Fruit fly (Drosophila melanogaster) whole organism, prepupa: ENCODE data around the gene CYLD.

Source experiments
- Blimp-1 ChIP-seq: fragments of 200-800 bp; sonication (Bioruptor generic); optimal IDR thresholded peaks from 3 replicates; lab custom pipeline; 2017; ENCODE audit warnings: missing biosample characterization, missing genetic modification characterization, mild to moderate bottlenecking, moderate library complexity, missing genetic modification reagents
- CG10631 ChIP-seq: fragments of 200-800 bp; sonication (Bioruptor generic); optimal IDR thresholded peaks from 2 replicates; lab custom pipeline; 2016; ENCODE audit warnings: missing biosample characterization, missing genetic modification characterization
- CG10669 ChIP-seq: fragments of 200-800 bp; sonication (Bioruptor generic); optimal IDR thresholded peaks from 3 replicates; lab custom pipeline; 2018; ENCODE audit warnings: missing biosample characterization, mild to moderate bottlenecking, missing genetic modification characterization, moderate library complexity
- CG11294 ChIP-seq: fragments of 200-800 bp; sonication (Bioruptor generic); IDR thresholded peaks from 2 replicates; pipeline ENCODE4 v1.3.6; 2022; ENCODE audit warnings: missing biosample characterization, missing genetic modification characterization
- CG11762 ChIP-seq: fragments of 200-800 bp; sonication (Bioruptor generic); optimal IDR thresholded peaks from 3 replicates; lab custom pipeline; 2016; ENCODE audit warnings: missing biosample characterization, missing genetic modification characterization; ENCODE audit not compliant: insufficient read depth
- CG11902 ChIP-seq: fragments of 200-800 bp; sonication (Bioruptor generic); optimal IDR thresholded peaks from 3 replicates; lab custom pipeline; 2016; ENCODE audit warnings: missing biosample characterization, missing genetic modification characterization
- CG15336 ChIP-seq: fragments of 200-800 bp; sonication (Bioruptor generic); IDR thresholded peaks from 2 replicates; pipeline ENCODE4 v1.3.6; 2022; ENCODE audit warnings: missing biosample characterization, missing genetic modification characterization
- CG1621 ChIP-seq: fragments of 200-800 bp; sonication (Bioruptor generic); optimal IDR thresholded peaks from 3 replicates; lab custom pipeline; 2018; ENCODE audit warnings: missing biosample characterization, mild to moderate bottlenecking, missing genetic modification characterization
- CG16779 ChIP-seq: fragments of 200-800 bp; sonication (Bioruptor generic); optimal IDR thresholded peaks from 3 replicates; lab custom pipeline; 2017; ENCODE audit warnings: missing biosample characterization, mild to moderate bottlenecking, missing genetic modification characterization
- CG3032 ChIP-seq: fragments of 200-800 bp; optimal IDR thresholded peaks from 2 replicates; lab custom pipeline; 2019; ENCODE audit warnings: missing biosample characterization, mild to moderate bottlenecking, missing genetic modification characterization, moderate library complexity
- CG31627 ChIP-seq: fragments of 200-800 bp; sonication (Bioruptor generic); optimal IDR thresholded peaks from 3 replicates; lab custom pipeline; 2016; ENCODE audit warnings: missing biosample characterization, missing genetic modification characterization
- CG32006 ChIP-seq: fragments of 200-800 bp; sonication (Bioruptor generic); optimal IDR thresholded peaks from 3 replicates; lab custom pipeline; 2017; ENCODE audit warnings: missing biosample characterization, mild to moderate bottlenecking, missing genetic modification characterization
- CG34406 ChIP-seq: fragments of 200-800 bp; sonication (Bioruptor generic); optimal IDR thresholded peaks from 3 replicates; lab custom pipeline; 2016; ENCODE audit warnings: missing biosample characterization, missing genetic modification characterization
- CG3919 ChIP-seq: fragments of 200-800 bp; sonication (Bioruptor generic); optimal IDR thresholded peaks from 3 replicates; lab custom pipeline; 2016; ENCODE audit warnings: missing biosample characterization, missing genetic modification characterization
- CG4318 ChIP-seq: fragments of 200-800 bp; sonication (Bioruptor generic); optimal IDR thresholded peaks from 3 replicates; lab custom pipeline; 2017; ENCODE audit warnings: missing biosample characterization, mild to moderate bottlenecking, missing genetic modification characterization
- CG6163 ChIP-seq: fragments of 200-800 bp; sonication (Bioruptor generic); IDR thresholded peaks from 3 replicates; pipeline ENCODE4 v1.3.6; 2022; ENCODE audit warnings: missing biosample characterization, missing genetic modification characterization
- CG6276 ChIP-seq: fragments of 200-800 bp; sonication (Bioruptor generic); optimal IDR thresholded peaks from 2 replicates; lab custom pipeline; 2017; ENCODE audit warnings: missing biosample characterization, mild to moderate bottlenecking, missing genetic modification characterization
- CG6854 ChIP-seq: fragments of 200-800 bp; sonication (Bioruptor generic); optimal IDR thresholded peaks from 2 replicates; lab custom pipeline; 2017; ENCODE audit warnings: missing biosample characterization, mild to moderate bottlenecking, missing genetic modification characterization
- CG7368 ChIP-seq: fragments of 200-800 bp; sonication (Bioruptor generic); optimal IDR thresholded peaks from 3 replicates; lab custom pipeline; 2016; ENCODE audit warnings: missing biosample characterization, missing genetic modification characterization
- CG8119 ChIP-seq: fragments of 200-800 bp; sonication (Bioruptor generic); IDR thresholded peaks from 3 replicates; pipeline ENCODE4 v1.3.6; 2022; ENCODE audit warnings: missing biosample characterization, missing genetic modification characterization
- CG8319 ChIP-seq: fragments of 200-800 bp; sonication (Bioruptor generic); optimal IDR thresholded peaks from 3 replicates; lab custom pipeline; 2016; ENCODE audit warnings: missing biosample characterization, missing genetic modification characterization
- CG9139 ChIP-seq: fragments of 200-800 bp; sonication (Bioruptor generic); optimal IDR thresholded peaks from 3 replicates; lab custom pipeline; 2017; ENCODE audit warnings: missing biosample characterization, mild to moderate bottlenecking, missing genetic modification characterization
- Eip75B ChIP-seq: fragments of 200-800 bp; sonication (Bioruptor generic); optimal IDR thresholded peaks from 3 replicates; lab custom pipeline; 2016; ENCODE audit warnings: missing biosample characterization, missing genetic modification characterization
- Eip78C ChIP-seq: fragments of 200-800 bp; sonication (Bioruptor generic); peaks from one replicate; lab custom pipeline; 2016; ENCODE audit warnings: missing biosample characterization, missing genetic modification characterization
- Ets21C ChIP-seq: fragments of 200-800 bp; sonication (Bioruptor generic); optimal IDR thresholded peaks from 3 replicates; lab custom pipeline; 2016; ENCODE audit warnings: missing biosample characterization, missing genetic modification characterization
- Ets96B ChIP-seq: fragments of 200-800 bp; optimal IDR thresholded peaks from 2 replicates; lab custom pipeline; 2019; ENCODE audit warnings: missing biosample characterization, mild to moderate bottlenecking, missing genetic modification characterization, moderate library complexity
- Gug ChIP-seq: fragments of 200-800 bp; sonication (Bioruptor generic); IDR thresholded peaks from 2 replicates; pipeline ENCODE4 v1.3.6; 2022; ENCODE audit warnings: missing biosample characterization, missing genetic modification characterization
- Hr38 ChIP-seq: sonication (Bioruptor generic); optimal IDR thresholded peaks from 2 replicates; lab custom pipeline; 2016; ENCODE audit warnings: missing biosample characterization, missing genetic modification characterization
- Hr39 ChIP-seq: fragments of 200-800 bp; sonication (Bioruptor generic); optimal IDR thresholded peaks from 2 replicates; lab custom pipeline; 2016; ENCODE audit warnings: missing biosample characterization, missing genetic modification characterization
- Hr4 ChIP-seq: fragments of 200-800 bp; sonication (Bioruptor generic); optimal IDR thresholded peaks from 3 replicates; lab custom pipeline; 2016; ENCODE audit warnings: missing biosample characterization, missing genetic modification characterization
- Lpt ChIP-seq: fragments of 200-800 bp; sonication (Bioruptor generic); optimal IDR thresholded peaks from 3 replicates; lab custom pipeline; 2016; ENCODE audit warnings: missing biosample characterization, missing genetic modification characterization
- Met ChIP-seq: fragments of 200-800 bp; sonication (Bioruptor generic); optimal IDR thresholded peaks from 3 replicates; lab custom pipeline; 2016; ENCODE audit warnings: missing biosample characterization, missing genetic modification characterization
- Smox ChIP-seq: fragments of 200-800 bp; sonication (Bioruptor generic); optimal IDR thresholded peaks from 3 replicates; lab custom pipeline; 2016; ENCODE audit warnings: missing biosample characterization, missing genetic modification characterization
- Sox102F ChIP-seq: fragments of 200-800 bp; sonication (Bioruptor generic); optimal IDR thresholded peaks from 2 replicates; lab custom pipeline; 2016; ENCODE audit warnings: missing biosample characterization, mild to moderate bottlenecking, missing genetic modification characterization
- Sox14 ChIP-seq: fragments of 200-800 bp; sonication (Bioruptor generic); optimal IDR thresholded peaks from 3 replicates; lab custom pipeline; 2016; ENCODE audit warnings: missing biosample characterization, missing genetic modification characterization
- Sox15 ChIP-seq: fragments of 200-800 bp; sonication (Bioruptor generic); optimal IDR thresholded peaks from 3 replicates; lab custom pipeline; 2016; ENCODE audit warnings: missing biosample characterization, missing genetic modification characterization
- achi ChIP-seq: fragments of 200-800 bp; sonication (Bioruptor generic); optimal IDR thresholded peaks from 3 replicates; lab custom pipeline; 2016; ENCODE audit warnings: missing biosample characterization, missing genetic modification characterization
- acj6 ChIP-seq: fragments of 200-800 bp; sonication (Bioruptor generic); optimal IDR thresholded peaks from 3 replicates; lab custom pipeline; 2016; ENCODE audit warnings: missing biosample characterization, missing genetic modification characterization
- cyc ChIP-seq: fragments of 200-800 bp; sonication (Bioruptor generic); optimal IDR thresholded peaks from 3 replicates; lab custom pipeline; 2016; ENCODE audit warnings: missing biosample characterization, missing genetic modification characterization
- dac ChIP-seq: fragments of 200-800 bp; sonication (Bioruptor generic); optimal IDR thresholded peaks from 2 replicates; lab custom pipeline; 2017; ENCODE audit warnings: missing biosample characterization, mild to moderate bottlenecking, missing genetic modification characterization
- dsx ChIP-seq: fragments of 200-800 bp; optimal IDR thresholded peaks from 3 replicates; lab custom pipeline; 2019; ENCODE audit warnings: missing biosample characterization, mild to moderate bottlenecking, missing genetic modification characterization, moderate library complexity; ENCODE audit not compliant: poor library complexity, severe bottlenecking
- eg ChIP-seq: fragments of 200-800 bp; sonication (Bioruptor generic); IDR thresholded peaks from 3 replicates; pipeline ENCODE4 v1.3.6; 2022; ENCODE audit warnings: missing biosample characterization, missing genetic modification characterization
- esn ChIP-seq: fragments of 200-800 bp; sonication (Bioruptor generic); optimal IDR thresholded peaks from 2 replicates; lab custom pipeline; 2016; ENCODE audit warnings: missing biosample characterization, mild to moderate bottlenecking, missing genetic modification characterization, moderate library complexity
- fd59A ChIP-seq: fragments of 200-800 bp; sonication (Bioruptor generic); optimal IDR thresholded peaks from 2 replicates; lab custom pipeline; 2017; ENCODE audit warnings: missing biosample characterization, mild to moderate bottlenecking, missing genetic modification characterization, missing genetic modification reagents
- fkh ChIP-seq: fragments of 200-800 bp; sonication (Bioruptor generic); optimal IDR thresholded peaks from 3 replicates; lab custom pipeline; 2017; ENCODE audit warnings: missing biosample characterization, mild to moderate bottlenecking, missing genetic modification characterization, moderate library complexity
- lz ChIP-seq: fragments of 200-800 bp; sonication (Bioruptor generic); optimal IDR thresholded peaks from 3 replicates; lab custom pipeline; 2016; ENCODE audit warnings: missing biosample characterization, missing genetic modification characterization
- pdm3 ChIP-seq: fragments of 200-800 bp; sonication (Bioruptor generic); optimal IDR thresholded peaks from 3 replicates; lab custom pipeline; 2016; ENCODE audit warnings: missing biosample characterization, missing genetic modification characterization
- salr ChIP-seq, 2 experiments: fragments of 200-800 bp; sonication (Bioruptor generic); optimal IDR thresholded peaks; 3 replicates each; lab custom pipeline; 2016 to 2018; ENCODE audit warnings: missing biosample characterization in 2 of 2, missing genetic modification characterization in 2 of 2, mild to moderate bottlenecking in 1 of 2
- spab ChIP-seq: fragments of 200-800 bp; sonication (Bioruptor generic); optimal IDR thresholded peaks from 2 replicates; lab custom pipeline; 2017; ENCODE audit warnings: missing biosample characterization, mild to moderate bottlenecking, missing genetic modification characterization, missing genetic modification reagents
- ss ChIP-seq, 2 experiments: fragments of 200-800 bp; sonication (Bioruptor generic); optimal IDR thresholded peaks; 2 replicates in 1 of 2; 3 replicates in 1 of 2; lab custom pipeline; 2017 to 2018; ENCODE audit warnings: mild to moderate bottlenecking in 2 of 2, missing biosample characterization in 2 of 2, missing genetic modification characterization in 2 of 2, moderate library complexity in 1 of 2
- svp ChIP-seq: fragments of 200-800 bp; sonication (Bioruptor generic); peaks from one replicate; lab custom pipeline; 2016; ENCODE audit warnings: missing biosample characterization, missing genetic modification characterization
- topi ChIP-seq: fragments of 200-800 bp; sonication (Bioruptor generic); optimal IDR thresholded peaks from 3 replicates; lab custom pipeline; 2016; ENCODE audit warnings: missing biosample characterization, missing genetic modification characterization
- vri ChIP-seq: fragments of 200-800 bp; sonication (Bioruptor generic); optimal IDR thresholded peaks from 3 replicates; lab custom pipeline; 2016; ENCODE audit warnings: missing biosample characterization, mild to moderate bottlenecking, missing genetic modification characterization

The CYLD gene

DNA sequence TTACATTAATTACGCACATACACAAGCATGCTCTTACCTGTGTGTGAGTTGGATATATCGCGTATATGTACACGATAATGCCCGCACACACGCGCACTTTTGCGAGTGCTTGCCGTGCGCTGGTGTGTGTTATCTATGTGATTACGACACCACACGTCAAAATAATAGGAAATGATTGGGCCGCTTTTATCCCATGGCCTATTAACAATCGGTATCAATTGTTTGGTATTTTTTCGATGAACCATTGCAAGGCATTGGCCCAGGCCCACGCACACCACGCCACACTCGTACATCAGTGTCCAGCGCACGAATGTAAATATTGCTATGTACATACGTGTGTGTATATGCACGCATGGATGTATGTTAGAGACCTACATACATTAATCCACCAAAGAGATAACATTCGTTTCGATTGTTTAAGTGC lies 35.2 kb upstream of the CYLD start:
- no peak for TF ChIP-seq CG4318 (GFP tag; lab: Kevin White, UChicago)
- no peak for TF ChIP-seq spab (GFP tag; lab: Kevin White, UChicago)
- TF ChIP-seq CG11294: no peak
- TF ChIP-seq CG3919 (GFP tag; lab: Kevin White, UChicago): no peak
- no peak for TF ChIP-seq cyc
- TF ChIP-seq Eip75B: peak; percentile 46
- no peak for TF ChIP-seq CG11762 (GFP tag; lab: Kevin White, UChicago)
- TF ChIP-seq Met: peak; percentile 38
- TF ChIP-seq fd59A (GFP tag; lab: Kevin White, UChicago): no peak
- no peak for TF ChIP-seq dac
- TF ChIP-seq esn (GFP tag; lab: Kevin White, UChicago): peak; percentile 67
- TF ChIP-seq Sox15 (GFP tag; lab: Kevin White, UChicago): no peak
- no peak for TF ChIP-seq CG11902 (GFP tag; lab: Kevin White, UChicago)
- peak; percentile 98 for TF ChIP-seq fkh (GFP tag; lab: Kevin White, UChicago)
- TF ChIP-seq svp (GFP tag; lab: Kevin White, UChicago): peak; percentile 73
- no peak for TF ChIP-seq Ets21C (GFP tag; lab: Kevin White, UChicago)
- no peak for TF ChIP-seq eg (GFP tag; lab: Robert Waterston, UW)
- TF ChIP-seq pdm3 (GFP tag; lab: Kevin White, UChicago): peak; percentile 14
- peak; percentile 17 for TF ChIP-seq topi
- no peak for TF ChIP-seq CG6163 (GFP tag; lab: Robert Waterston, UW)
- TF ChIP-seq Sox14 (GFP tag; lab: Kevin White, UChicago): peak; percentile 66
- TF ChIP-seq CG7368: no peak
- TF ChIP-seq CG16779 (tag; lab: Kevin White, UChicago): no peak
- TF ChIP-seq CG32006: no peak
- TF ChIP-seq acj6 (GFP tag; lab: Kevin White, UChicago): peak; percentile 27
- TF ChIP-seq Hr4 (GFP tag; lab: Kevin White, UChicago): peak; percentile 24
- peak; percentile 32 for TF ChIP-seq achi (GFP tag; lab: Kevin White, UChicago)
- TF ChIP-seq CG6276 (GFP tag; lab: Kevin White, UChicago): no peak
- no peak for TF ChIP-seq lz (GFP tag; lab: Kevin White, UChicago)
- no peak for TF ChIP-seq CG31627 (GFP tag; lab: Kevin White, UChicago)
- TF ChIP-seq ss (GFP tag; optimal IDR thresholded peaks at IDR 0.05; lab: Kevin White, UChicago): peak in 1 of 2 experiments; percentile 81
- peak; percentile 18 for TF ChIP-seq dsx (GFP tag; lab: Kevin White, UChicago)
- TF ChIP-seq Smox (GFP tag; lab: Kevin White, UChicago): no peak
- peak; percentile 2 for TF ChIP-seq Lpt
- no peak for TF ChIP-seq Sox102F (GFP tag; lab: Kevin White, UChicago)
- no peak for TF ChIP-seq Gug (GFP tag; lab: Robert Waterston, UW)
- no peak for TF ChIP-seq CG34406 (GFP tag; lab: Kevin White, UChicago)
- TF ChIP-seq Hr39 (GFP tag; lab: Kevin White, UChicago): no peak
- TF ChIP-seq CG8119: peak; percentile 58; the same call in 2 of the 3 replicates
- peak; percentile 33 for TF ChIP-seq CG10669 (GFP tag; lab: Kevin White, UChicago)
- no peak for TF ChIP-seq CG9139 (GFP tag; lab: Kevin White, UChicago)
- TF ChIP-seq CG6854: peak; percentile 61
- no peak for TF ChIP-seq Hr38 (GFP tag; lab: Kevin White, UChicago)
- TF ChIP-seq salr (GFP tag; optimal IDR thresholded peaks at IDR 0.05; lab: Kevin White, UChicago): no peak
- peak; percentile 98 for TF ChIP-seq vri
- no peak for TF ChIP-seq CG3032 (tag; lab: Kevin White, UChicago)
- TF ChIP-seq CG10631: no peak
- peak; percentile 85 for TF ChIP-seq Eip78C
- TF ChIP-seq Ets96B (tag; lab: Kevin White, UChicago): peak; percentile 9
- TF ChIP-seq Blimp-1 (GFP tag; lab: Kevin White, UChicago): no peak
- peak; percentile 34 for TF ChIP-seq CG1621 (tag; lab: Kevin White, UChicago)
- no peak for TF ChIP-seq CG8319 (GFP tag; lab: Kevin White, UChicago)
- TF ChIP-seq CG15336 (GFP tag; lab: Robert Waterston, UW): peak; percentile 66
